Fruit fly (Drosophila melanogaster) whole organism, embryonic: Measurements from ENCODE around the gene hfw.
A peak's percentile ranks its signal among the peaks of the same experiment; 100 is the strongest.

Experiments used
- Atf3 ChIP-seq: fragments of 200-800 bp; sonication (Bioruptor generic); optimal IDR thresholded peaks from 3 replicates; lab custom pipeline; 2016; ENCODE audit warnings: missing biosample characterization, missing genetic modification characterization
- BEAF-32 ChIP-seq: fragments of 200-800 bp; sonication (Bioruptor generic); optimal IDR thresholded peaks from 3 replicates; lab custom pipeline; 2017; ENCODE audit warnings: missing biosample characterization, missing genetic modification characterization, mild to moderate bottlenecking, moderate library complexity, missing genetic modification reagents
- CG11456 ChIP-seq: fragments of 200-800 bp; sonication (Bioruptor generic); IDR thresholded peaks from 3 replicates; pipeline ENCODE4 v1.3.6; 2022; ENCODE audit warnings: missing biosample characterization, missing genetic modification characterization
- CG12942 ChIP-seq: fragments of 200-800 bp; sonication (Bioruptor generic); optimal IDR thresholded peaks from 3 replicates; lab custom pipeline; 2016; ENCODE audit warnings: missing biosample characterization, missing genetic modification characterization
- CG13287 ChIP-seq: fragments of 200-800 bp; sonication (Bioruptor generic); IDR thresholded peaks from 2 replicates; pipeline ENCODE4 v1.3.6; 2022; ENCODE audit warnings: missing biosample characterization, missing genetic modification characterization; ENCODE audit not compliant: partially characterized antibody
- CG13296 ChIP-seq: fragments of 200-800 bp; sonication (Bioruptor generic); optimal IDR thresholded peaks from 3 replicates; lab custom pipeline; 2018; ENCODE audit warnings: missing biosample characterization, mild to moderate bottlenecking, missing genetic modification characterization
- CG14014 ChIP-seq: fragments of 200-800 bp; sonication (Bioruptor generic); IDR thresholded peaks from 2 replicates; pipeline ENCODE4 v1.3.6; 2022; ENCODE audit warnings: missing biosample characterization, missing genetic modification characterization
- CG16813 ChIP-seq: fragments of 200-800 bp; sonication (Bioruptor generic); IDR thresholded peaks from 3 replicates; pipeline ENCODE4 v1.3.6; 2022; ENCODE audit warnings: missing biosample characterization, missing genetic modification characterization; ENCODE audit not compliant: partially characterized antibody
- CG17328 ChIP-seq: fragments of 200-800 bp; sonication (Bioruptor generic); IDR thresholded peaks from 2 replicates; pipeline ENCODE4 v1.3.6; 2022; ENCODE audit warnings: missing biosample characterization, missing genetic modification characterization
- CG17802 ChIP-seq: fragments of 200-800 bp; sonication (Bioruptor generic); optimal IDR thresholded peaks from 2 replicates; lab custom pipeline; 2018; ENCODE audit warnings: missing biosample characterization, mild to moderate bottlenecking, missing genetic modification characterization, moderate library complexity
- CG31365 ChIP-seq: fragments of 200-800 bp; sonication (Bioruptor generic); optimal IDR thresholded peaks from 2 replicates; lab custom pipeline; 2018; ENCODE audit warnings: missing biosample characterization, mild to moderate bottlenecking, missing genetic modification characterization
- CG32767 ChIP-seq: fragments of 200-800 bp; sonication (Bioruptor generic); IDR thresholded peaks from 2 replicates; pipeline ENCODE4 v1.3.6; 2022; ENCODE audit warnings: missing biosample characterization, missing genetic modification characterization
- CG4730 ChIP-seq: fragments of 200-800 bp; sonication (Bioruptor generic); IDR thresholded peaks from 2 replicates; pipeline ENCODE4 v1.3.6; 2022; ENCODE audit warnings: missing biosample characterization, missing genetic modification characterization
- CG4854 ChIP-seq: fragments of 200-800 bp; sonication (Bioruptor generic); optimal IDR thresholded peaks from 2 replicates; lab custom pipeline; 2016; ENCODE audit warnings: missing biosample characterization, missing genetic modification characterization, inconsistent platforms
- CG6272 ChIP-seq: fragments of 200-800 bp; sonication (Bioruptor generic); IDR thresholded peaks from 2 replicates; pipeline ENCODE4 v1.3.6; 2022; ENCODE audit warnings: missing biosample characterization, missing genetic modification characterization
- CG8281 ChIP-seq: fragments of 200-800 bp; sonication (Bioruptor generic); optimal IDR thresholded peaks from 2 replicates; lab custom pipeline; 2018; ENCODE audit warnings: missing biosample characterization, mild to moderate bottlenecking, missing genetic modification characterization, moderate library complexity
- CG9932 ChIP-seq: fragments of 200-800 bp; sonication (Bioruptor generic); IDR thresholded peaks from 2 replicates; pipeline ENCODE4 v1.3.6; 2022; ENCODE audit warnings: missing biosample characterization, missing genetic modification characterization
- CHES-1-like ChIP-seq: fragments of 200-800 bp; sonication (Bioruptor generic); optimal IDR thresholded peaks from 2 replicates; lab custom pipeline; 2016; ENCODE audit warnings: missing biosample characterization, missing genetic modification characterization
- CTCF ChIP-seq: fragments of 200-800 bp; sonication (Bioruptor generic); optimal IDR thresholded peaks from 2 replicates; lab custom pipeline; 2017; ENCODE audit warnings: missing biosample characterization, mild to moderate bottlenecking, missing genetic modification characterization, moderate library complexity
- Dfd ChIP-seq, 2 experiments: fragments of >200 bp; optimal IDR thresholded peaks; 2 replicates each; lab custom pipeline; 2017; ENCODE audit warnings: missing biosample characterization in 2 of 2, missing genetic modification characterization in 2 of 2
- Dip2 ChIP-seq: fragments of 200-800 bp; sonication (Bioruptor generic); IDR thresholded peaks from 2 replicates; pipeline ENCODE4 v1.3.6; 2022; ENCODE audit warnings: missing biosample characterization, missing genetic modification characterization
- E2f2 ChIP-seq: fragments of 200-800 bp; sonication (Bioruptor generic); IDR thresholded peaks from 2 replicates; pipeline ENCODE4 v1.3.6; 2022; ENCODE audit warnings: missing biosample characterization, missing genetic modification characterization
- HLH4C ChIP-seq: fragments of 200-800 bp; sonication (Bioruptor generic); IDR thresholded peaks from 3 replicates; pipeline ENCODE4 v1.3.6; 2022; ENCODE audit warnings: missing biosample characterization, missing genetic modification characterization; ENCODE audit not compliant: partially characterized antibody
- Lhr ChIP-seq: fragments of 200-800 bp; sonication (Bioruptor generic); optimal IDR thresholded peaks from 3 replicates; lab custom pipeline; 2017; ENCODE audit warnings: mild to moderate bottlenecking, missing biosample characterization, missing genetic modification reagents, missing genetic modification characterization
- Med ChIP-seq: fragments of 200-800 bp; sonication (Bioruptor generic); peaks from one replicate; lab custom pipeline; 2016; ENCODE audit warnings: missing biosample characterization, missing genetic modification characterization, mild to moderate bottlenecking, inconsistent platforms, moderate library complexity
- Nf-YC ChIP-seq: fragments of 200-800 bp; optimal IDR thresholded peaks from 3 replicates; lab custom pipeline; 2019; ENCODE audit warnings: missing biosample characterization, mild to moderate bottlenecking, missing genetic modification characterization, moderate library complexity
- Scr ChIP-seq: fragments of 200-800 bp; sonication (Bioruptor generic); IDR thresholded peaks from 2 replicates; pipeline ENCODE4 v1.3.6; 2022; ENCODE audit warnings: missing biosample characterization, missing genetic modification characterization; ENCODE audit not compliant: partially characterized antibody
- ac ChIP-seq: fragments of 200-800 bp; sonication (Bioruptor generic); optimal IDR thresholded peaks from 3 replicates; lab custom pipeline; 2017; ENCODE audit warnings: missing biosample characterization, mild to moderate bottlenecking, missing genetic modification characterization
- ato ChIP-seq: fragments of 200-800 bp; sonication (Bioruptor generic); IDR thresholded peaks from 2 replicates; pipeline ENCODE4 v1.3.6; 2022; ENCODE audit warnings: missing biosample characterization, missing genetic modification characterization; ENCODE audit not compliant: partially characterized antibody
- bbx ChIP-seq: fragments of 200-800 bp; sonication (Bioruptor generic); IDR thresholded peaks from 2 replicates; pipeline ENCODE4 v1.3.6; 2022; ENCODE audit warnings: missing biosample characterization, missing genetic modification characterization; ENCODE audit not compliant: partially characterized antibody
- ci ChIP-seq: fragments of 200-800 bp; sonication (Bioruptor generic); IDR thresholded peaks from 3 replicates; pipeline ENCODE4 v1.3.6; 2022; ENCODE audit warnings: missing biosample characterization, missing genetic modification characterization
- croc ChIP-seq: fragments of 200-800 bp; sonication (Bioruptor generic); conservative IDR thresholded peaks from 3 replicates; pipeline ENCODE4 v1.3.6; 2022; ENCODE audit warnings: missing biosample characterization, missing genetic modification characterization
- esg ChIP-seq: fragments of 200-800 bp; sonication (Bioruptor generic); conservative IDR thresholded peaks from 2 replicates; pipeline ENCODE4 v1.3.6; 2022; ENCODE audit warnings: missing biosample characterization, missing genetic modification characterization
- eyg ChIP-seq: fragments of 200-800 bp; sonication (Bioruptor generic); optimal IDR thresholded peaks from 3 replicates; lab custom pipeline; 2016; ENCODE audit warnings: missing biosample characterization, missing genetic modification characterization
- fd3F ChIP-seq: fragments of 200-800 bp; sonication (Bioruptor generic); optimal IDR thresholded peaks from 2 replicates; lab custom pipeline; 2018; ENCODE audit warnings: missing biosample characterization, mild to moderate bottlenecking, missing genetic modification characterization, moderate library complexity
- hbn ChIP-seq: fragments of 200-800 bp; sonication (Bioruptor generic); IDR thresholded peaks from 2 replicates; pipeline ENCODE4 v1.3.6; 2022; ENCODE audit warnings: missing biosample characterization, missing genetic modification characterization; ENCODE audit not compliant: partially characterized antibody
- hkb ChIP-seq, 2 experiments: fragments of 200-800 bp in 1 of 2; fragments of >200 bp in 1 of 2; sonication (Bioruptor generic) in 1 of 2; IDR thresholded peaks in 1 of 2; optimal IDR thresholded peaks in 1 of 2; 2 replicates each; pipeline versions ENCODE4 v1.3.6 to Lab custom; 2017 to 2022; ENCODE audit warnings: missing biosample characterization in 1 of 2, missing genetic modification characterization in 1 of 2
- ind ChIP-seq: fragments of 200-800 bp; sonication (Bioruptor generic); optimal IDR thresholded peaks from 3 replicates; lab custom pipeline; 2016; ENCODE audit warnings: missing biosample characterization, missing genetic modification characterization
- maf-S ChIP-seq: fragments of 200-800 bp; sonication (Bioruptor generic); optimal IDR thresholded peaks from 2 replicates; lab custom pipeline; 2016; ENCODE audit warnings: missing biosample characterization, missing genetic modification characterization
- nerfin-2 ChIP-seq: fragments of 200-800 bp; sonication (Bioruptor generic); IDR thresholded peaks from 2 replicates; pipeline ENCODE4 v1.3.6; 2022; ENCODE audit warnings: missing biosample characterization, missing genetic modification characterization; ENCODE audit not compliant: partially characterized antibody
- pho ChIP-seq: fragments of 200-800 bp; sonication (Bioruptor generic); optimal IDR thresholded peaks from 2 replicates; lab custom pipeline; 2016; ENCODE audit warnings: missing biosample characterization, missing genetic modification characterization
- repo ChIP-seq: fragments of 200-800 bp; sonication (Bioruptor generic); optimal IDR thresholded peaks from 2 replicates; lab custom pipeline; 2016; ENCODE audit warnings: missing biosample characterization, missing genetic modification characterization
- salm ChIP-seq: fragments of 200-800 bp; sonication (Bioruptor generic); optimal IDR thresholded peaks from 2 replicates; lab custom pipeline; 2018; ENCODE audit warnings: missing biosample characterization, mild to moderate bottlenecking, missing genetic modification characterization
- sim ChIP-seq: fragments of 200-800 bp; sonication (Bioruptor generic); IDR thresholded peaks from 2 replicates; pipeline ENCODE4 v1.3.6; 2022; ENCODE audit warnings: missing biosample characterization, missing genetic modification characterization
- trem ChIP-seq: fragments of 200-800 bp; optimal IDR thresholded peaks from 3 replicates; lab custom pipeline; 2019; ENCODE audit warnings: missing biosample characterization, mild to moderate bottlenecking, missing genetic modification characterization, moderate library complexity
- vvl ChIP-seq: fragments of 200-800 bp; sonication (Bioruptor generic); IDR thresholded peaks from 2 replicates; pipeline ENCODE4 v1.3.6; 2022; ENCODE audit warnings: missing biosample characterization, missing genetic modification characterization
- wdn ChIP-seq: fragments of 200-800 bp; sonication (Bioruptor generic); IDR thresholded peaks from 2 replicates; pipeline ENCODE4 v1.3.6; 2022; ENCODE audit warnings: missing biosample characterization, missing genetic modification characterization
- wek ChIP-seq: fragments of 200-800 bp; sonication (Bioruptor generic); optimal IDR thresholded peaks from 3 replicates; lab custom pipeline; 2018; ENCODE audit warnings: missing biosample characterization, mild to moderate bottlenecking, missing genetic modification characterization, moderate library complexity
- wor ChIP-seq: fragments of 200-800 bp; sonication (Bioruptor generic); IDR thresholded peaks from 2 replicates; pipeline ENCODE4 v1.3.6; 2022; ENCODE audit warnings: missing biosample characterization, missing genetic modification characterization
- z ChIP-seq: fragments of 200-800 bp; sonication (Bioruptor generic); IDR thresholded peaks from 3 replicates; pipeline ENCODE4 v1.3.6; 2022; ENCODE audit warnings: missing biosample characterization, missing genetic modification characterization
- zfh2 ChIP-seq: fragments of 200-800 bp; sonication (Bioruptor generic); optimal IDR thresholded peaks from 2 replicates; lab custom pipeline; 2016; ENCODE audit warnings: missing biosample characterization, missing genetic modification characterization

hfw gene

DNA sequence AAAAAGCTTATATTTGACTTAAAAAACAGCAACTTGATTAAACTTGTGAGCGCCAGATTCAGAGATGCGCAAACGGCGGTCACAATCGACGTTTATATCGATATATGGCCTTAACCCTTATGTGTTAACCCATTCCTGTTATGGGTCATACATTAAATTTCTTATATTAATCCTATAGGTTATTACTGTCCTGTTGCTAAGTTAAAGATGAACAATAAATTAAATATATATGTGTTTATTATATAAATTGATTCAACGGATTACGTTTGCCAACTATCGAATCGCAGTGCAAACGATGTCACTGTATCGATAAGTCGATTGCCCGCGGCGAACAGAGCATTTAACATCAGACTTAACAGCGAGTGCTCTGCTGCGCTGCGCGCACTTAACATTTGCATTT, at the start of gene hfw, which contains the start of gene CG3740 (continued):
- peak; percentile 4 for TF ChIP-seq salm (tag; lab: Kevin White, UChicago)
- TF ChIP-seq CG11456 (GFP tag; lab: Robert Waterston, UW), result peak; percentile 67; the same call in 2 of the 3 replicates
- no peak for TF ChIP-seq CG32767 (GFP tag; lab: Robert Waterston, UW)
- TF ChIP-seq E2f2 (GFP tag; lab: Robert Waterston, UW), result peak; percentile 67
- TF ChIP-seq fd3F, result peak; percentile 53
- TF ChIP-seq CG31365, result no peak
- TF ChIP-seq wdn (GFP tag; lab: Robert Waterston, UW), result peak; percentile 58
- TF ChIP-seq ac, result no peak
- TF ChIP-seq ci (GFP tag; lab: Robert Waterston, UW), result peak; percentile 73
- peak; percentile 94 for TF ChIP-seq CG16813
- peak; percentile 75 for TF ChIP-seq ind (GFP tag; lab: Kevin White, UChicago)
- TF ChIP-seq wor, result peak; percentile 37; the same call in 1 of the 2 replicates
- peak; percentile 54 for TF ChIP-seq Nf-YC (tag; lab: Kevin White, UChicago)
- TF ChIP-seq CG4730 (GFP tag; lab: Robert Waterston, UW), result peak; percentile 65
- peak; percentile 66 for TF ChIP-seq CG12942 (GFP tag; lab: Kevin White, UChicago)
- no peak for TF ChIP-seq CG17802 (tag; lab: Kevin White, UChicago)
- TF ChIP-seq Dfd (GFP tag; optimal IDR thresholded peaks at IDR 0.05; lab: Kevin White, UChicago), result no peak
- no peak for TF ChIP-seq z
- TF ChIP-seq CG8281, result no peak
- peak; percentile 50; the same call in 2 of the 3 replicates for TF ChIP-seq croc
- peak; percentile 23 for TF ChIP-seq pho (GFP tag; lab: Kevin White, UChicago)
- TF ChIP-seq HLH4C (GFP tag; lab: Robert Waterston, UW), result peak; percentile 94
- TF ChIP-seq CG9932, result peak; percentile 89
- peak; percentile 39 for TF ChIP-seq zfh2 (GFP tag; lab: Kevin White, UChicago)
- no peak for TF ChIP-seq Dip2 (GFP tag; lab: Robert Waterston, UW)
- TF ChIP-seq CG14014 (GFP tag; lab: Robert Waterston, UW), result peak; percentile 60
- no peak for TF ChIP-seq CG4854 (GFP tag; lab: Kevin White, UChicago)
- no peak for TF ChIP-seq wek (GFP tag; lab: Kevin White, UChicago)
- TF ChIP-seq Med (GFP tag; lab: Kevin White, UChicago), result peak; percentile 76
- peak; percentile 88 for TF ChIP-seq hbn (GFP tag; lab: Robert Waterston, UW)
- peak; percentile 78 for TF ChIP-seq CG6272 (GFP tag; lab: Robert Waterston, UW)
- no peak for TF ChIP-seq hkb (optimal IDR thresholded peaks at IDR 0.05; lab: Kevin White, UChicago)
- TF ChIP-seq hkb (GFP tag; IDR thresholded peaks at IDR 0.05; lab: Robert Waterston, UW), result peak; percentile 46; the same call in 1 of the 2 replicates
- TF ChIP-seq Scr (GFP tag; lab: Robert Waterston, UW), result peak; percentile 95
- peak; percentile 92 for TF ChIP-seq CG13287 (GFP tag; lab: Robert Waterston, UW)
- peak; percentile 74 for TF ChIP-seq trem
- TF ChIP-seq CG13296 (GFP tag; lab: Kevin White, UChicago), result peak; percentile 36
- TF ChIP-seq Lhr (GFP tag; lab: Kevin White, UChicago), result no peak
- TF ChIP-seq CTCF (GFP tag; lab: Kevin White, UChicago), result no peak
- TF ChIP-seq maf-S (GFP tag; lab: Kevin White, UChicago), result no peak
- no peak for TF ChIP-seq eyg (GFP tag; lab: Kevin White, UChicago)
- TF ChIP-seq vvl (GFP tag; lab: Robert Waterston, UW), result peak; percentile 81
- peak; percentile 79 for TF ChIP-seq ato
- no peak for TF ChIP-seq Atf3
- peak; percentile 82 for TF ChIP-seq bbx
- no peak for TF ChIP-seq repo (GFP tag; lab: Kevin White, UChicago)
- no peak for TF ChIP-seq sim (GFP tag; lab: Robert Waterston, UW)
- TF ChIP-seq BEAF-32 (GFP tag; lab: Kevin White, UChicago), result peak; percentile 92
- TF ChIP-seq CHES-1-like, result peak; percentile 17
- peak; percentile 87 for TF ChIP-seq nerfin-2 (GFP tag; lab: Robert Waterston, UW)
- peak; percentile 73 for TF ChIP-seq esg (GFP tag; lab: Robert Waterston, UW)
- peak; percentile 70 for TF ChIP-seq CG17328 (GFP tag; lab: Robert Waterston, UW)
